Worm (Caenorhabditis elegans) whole organism, L4 larva: ENCODE data around the gene snt-7.

Experiments
- F10B5.3 ChIP-seq: sonication (generic microtip); optimal IDR thresholded peaks from 2 replicates; lab custom pipeline; 2016; ENCODE audit warnings: mild to moderate bottlenecking, missing genetic modification characterization, missing compliant biosample characterization
- F44E2.7 ChIP-seq: fragments of 200-800 bp; sonication (Bioruptor generic); IDR thresholded peaks from 2 replicates; pipeline ENCODE4 v2.1.2; 2022; ENCODE audit warnings: missing genetic modification characterization, missing compliant biosample characterization
- F49E8.2 ChIP-seq: sonication (generic microtip); optimal IDR thresholded peaks from 2 replicates; lab custom pipeline; 2016; ENCODE audit warnings: missing compliant biosample characterization, mild to moderate bottlenecking, missing genetic modification characterization, borderline replicate concordance
- T20F7.1 ChIP-seq: fragments of 200-800 bp; sonication (Bioruptor generic); optimal IDR thresholded peaks from 2 replicates; lab custom pipeline; 2018; ENCODE audit warnings: mild to moderate bottlenecking, missing genetic modification characterization, missing compliant biosample characterization
- T26A8.4 ChIP-seq: fragments of 200-800 bp; sonication (Bioruptor generic); IDR thresholded peaks from 2 replicates; pipeline ENCODE4 v1.3.6; 2022; ENCODE audit warnings: missing genetic modification characterization, missing compliant biosample characterization
- Y105C5A.15 ChIP-seq: fragments of 200-800 bp; sonication (Bioruptor generic); IDR thresholded peaks from 2 replicates; pipeline ENCODE4 v1.3.6; 2022; ENCODE audit warnings: missing genetic modification characterization, missing compliant biosample characterization
- Y48G9A.11 ChIP-seq: fragments of 200-800 bp; sonication (Bioruptor generic); IDR thresholded peaks from 2 replicates; pipeline ENCODE4 v1.3.6; 2022; ENCODE audit warnings: missing genetic modification reagents, missing genetic modification characterization, missing compliant biosample characterization
- Y75B8A.6 ChIP-seq: fragments of 200-800 bp; sonication (Bioruptor generic); IDR thresholded peaks from 2 replicates; pipeline ENCODE4 v1.3.6; 2022; ENCODE audit warnings: missing genetic modification reagents, missing genetic modification characterization, missing compliant biosample characterization
- aha-1 ChIP-seq: fragments of 150-350 bp; peaks from one replicate; lab custom pipeline; 2014; ENCODE audit warnings: missing biosample characterization, missing genetic modification characterization
- aly-2 ChIP-seq: sonication (generic microtip); optimal IDR thresholded peaks from 2 replicates; lab custom pipeline; 2018; ENCODE audit warnings: missing biosample characterization, missing genetic modification characterization
- attf-4 ChIP-seq: sonication (generic microtip); optimal IDR thresholded peaks from 3 replicates; lab custom pipeline; 2017; ENCODE audit warnings: missing biosample characterization, missing genetic modification characterization
- ceh-20 ChIP-seq: fragments of 200-800 bp; sonication (Bioruptor generic); IDR thresholded peaks from 2 replicates; pipeline ENCODE4 v1.3.6; 2022; ENCODE audit warnings: missing genetic modification reagents, missing genetic modification characterization, missing compliant biosample characterization
- ceh-28 ChIP-seq: fragments of 150-350 bp; optimal IDR thresholded peaks from 2 replicates; lab custom pipeline; 2014; ENCODE audit warnings: missing biosample characterization, missing genetic modification reagents, missing genetic modification characterization
- ceh-32 ChIP-seq: sonication (generic microtip); optimal IDR thresholded peaks from 2 replicates; lab custom pipeline; 2016; ENCODE audit warnings: mild to moderate bottlenecking, missing genetic modification characterization, missing compliant biosample characterization; ENCODE audit not compliant: poor library complexity
- ceh-44 ChIP-seq: fragments of 200-800 bp; sonication (Bioruptor generic); IDR thresholded peaks from 2 replicates; pipeline ENCODE4 v1.3.6; 2022; ENCODE audit warnings: missing genetic modification reagents, missing genetic modification characterization, missing compliant biosample characterization
- ceh-62 ChIP-seq: sonication (generic microtip); optimal IDR thresholded peaks from 2 replicates; lab custom pipeline; 2017; ENCODE audit warnings: missing biosample characterization, missing genetic modification characterization
- ceh-82 ChIP-seq: sonication (generic microtip); optimal IDR thresholded peaks from 2 replicates; lab custom pipeline; 2017; ENCODE audit warnings: missing biosample characterization, missing genetic modification characterization
- ctbp-1 ChIP-seq: fragments of 200-800 bp; sonication (Bioruptor generic); IDR thresholded peaks from 2 replicates; pipeline ENCODE4 v1.3.6; 2022; ENCODE audit warnings: missing genetic modification reagents, missing genetic modification characterization, missing compliant biosample characterization
- daf-8 ChIP-seq: fragments of 200-800 bp; sonication (Bioruptor generic); IDR thresholded peaks from 2 replicates; pipeline ENCODE4 v1.3.6; 2022; ENCODE audit warnings: missing genetic modification characterization, missing compliant biosample characterization
- dmd-8 ChIP-seq: fragments of 200-800 bp; sonication (Bioruptor generic); IDR thresholded peaks from 2 replicates; pipeline ENCODE4 v1.3.6; 2022; ENCODE audit warnings: missing genetic modification characterization, missing compliant biosample characterization
- egl-27 ChIP-seq: sonication (generic microtip); optimal IDR thresholded peaks from 3 replicates; lab custom pipeline; 2017; ENCODE audit warnings: missing biosample characterization, missing genetic modification reagents, missing genetic modification characterization
- egl-43 ChIP-seq: fragments of 200-800 bp; sonication (Bioruptor generic); IDR thresholded peaks from 2 replicates; pipeline ENCODE4 v1.3.6; 2022; ENCODE audit warnings: missing genetic modification reagents, missing genetic modification characterization, missing compliant biosample characterization
- fos-1 ChIP-seq: fragments of 150-350 bp; optimal IDR thresholded peaks from 2 replicates; lab custom pipeline; 2014; ENCODE audit warnings: missing biosample characterization, missing genetic modification characterization
- gei-8 ChIP-seq: fragments of 200-800 bp; sonication (Bioruptor generic); optimal IDR thresholded peaks from 2 replicates; lab custom pipeline; 2018; ENCODE audit warnings: mild to moderate bottlenecking, missing genetic modification characterization, missing compliant biosample characterization
- hlh-30 ChIP-seq: sonication (generic microtip); optimal IDR thresholded peaks from 2 replicates; lab custom pipeline; 2017; ENCODE audit warnings: antibody characterized with exemption, mild to moderate bottlenecking, missing genetic modification characterization, missing compliant biosample characterization; ENCODE audit not compliant: insufficient read depth
- jun-1 ChIP-seq: fragments of 150-350 bp; optimal IDR thresholded peaks from 2 replicates; lab custom pipeline; 2014; ENCODE audit warnings: missing biosample characterization, missing genetic modification reagents, missing genetic modification characterization
- lin-13 ChIP-seq: fragments of 150-350 bp; optimal IDR thresholded peaks from 2 replicates; lab custom pipeline; 2014; ENCODE audit warnings: missing biosample characterization, missing genetic modification reagents, missing genetic modification characterization
- lin-15B ChIP-seq: fragments of 150-350 bp; sonication (generic microtip); optimal IDR thresholded peaks from 3 replicates; lab custom pipeline; 2014; ENCODE audit warnings: missing biosample characterization, missing genetic modification characterization
- lin-38 ChIP-seq: fragments of 200-800 bp; sonication (Bioruptor generic); IDR thresholded peaks from 2 replicates; pipeline ENCODE4 v1.3.6; 2022; ENCODE audit warnings: missing genetic modification reagents, missing genetic modification characterization, missing compliant biosample characterization
- lin-39 ChIP-seq: fragments of 150-350 bp; optimal IDR thresholded peaks from 2 replicates; lab custom pipeline; 2014; ENCODE audit warnings: missing biosample characterization, missing genetic modification reagents, missing genetic modification characterization
- madf-5 ChIP-seq, 2 experiments: fragments of 200-800 bp; sonication (Bioruptor generic); IDR thresholded peaks; 2 replicates each; pipeline ENCODE4 v1.3.6; 2022; ENCODE audit warnings: missing compliant biosample characterization in 2 of 2, missing genetic modification characterization in 2 of 2
- madf-9 ChIP-seq: fragments of 200-800 bp; sonication (Bioruptor generic); conservative IDR thresholded peaks from 2 replicates; pipeline ENCODE4 v1.3.6; 2022; ENCODE audit warnings: missing genetic modification reagents, missing genetic modification characterization, missing compliant biosample characterization
- mdt-29 ChIP-seq: fragments of 200-800 bp; sonication (Bioruptor generic); IDR thresholded peaks from 2 replicates; pipeline ENCODE4 v1.3.6; 2022; ENCODE audit warnings: missing genetic modification reagents, missing genetic modification characterization, missing compliant biosample characterization
- mep-1 ChIP-seq: fragments of 150-350 bp; sonication (generic microtip); optimal IDR thresholded peaks from 3 replicates; lab custom pipeline; 2014; ENCODE audit warnings: missing biosample characterization, missing genetic modification characterization
- mes-2 ChIP-seq: sonication (generic microtip); optimal IDR thresholded peaks from 2 replicates; lab custom pipeline; 2016; ENCODE audit warnings: missing genotype, mild to moderate bottlenecking, missing genetic modification characterization, missing compliant biosample characterization; ENCODE audit not compliant: poor library complexity, severe bottlenecking
- mxl-2 ChIP-seq: fragments of 200-800 bp; sonication (Bioruptor generic); conservative IDR thresholded peaks from 2 replicates; pipeline ENCODE4 v1.3.6; 2022; ENCODE audit warnings: missing genetic modification reagents, missing genetic modification characterization, missing compliant biosample characterization
- mxl-3 ChIP-seq: fragments of 200-800 bp; sonication (Bioruptor generic); optimal IDR thresholded peaks from 2 replicates; lab custom pipeline; 2018; ENCODE audit warnings: mild to moderate bottlenecking, missing genetic modification characterization, missing compliant biosample characterization
- nhr-10 ChIP-seq: fragments of 150-350 bp; optimal IDR thresholded peaks from 2 replicates; lab custom pipeline; 2014; ENCODE audit warnings: missing biosample characterization, missing genetic modification characterization
- nhr-102 ChIP-seq: sonication (generic microtip); optimal IDR thresholded peaks from 2 replicates; lab custom pipeline; 2016; ENCODE audit warnings: mild to moderate bottlenecking, missing genetic modification characterization, moderate library complexity, missing compliant biosample characterization
- nhr-111 ChIP-seq: fragments of 200-800 bp; sonication (Bioruptor generic); optimal IDR thresholded peaks from 2 replicates; lab custom pipeline; 2018; ENCODE audit warnings: mild to moderate bottlenecking, missing genetic modification characterization, missing compliant biosample characterization
- nhr-28 ChIP-seq: fragments of 150-350 bp; optimal IDR thresholded peaks from 2 replicates; lab custom pipeline; 2014; ENCODE audit warnings: missing biosample characterization, missing genetic modification characterization
- nhr-6 ChIP-seq: fragments of 150-350 bp; optimal IDR thresholded peaks from 2 replicates; lab custom pipeline; 2014; ENCODE audit warnings: missing biosample characterization, missing genetic modification characterization
- pqm-1 ChIP-seq: sonication (generic microtip); optimal IDR thresholded peaks from 2 replicates; lab custom pipeline; 2017; ENCODE audit warnings: missing biosample characterization, missing genetic modification characterization
- set-16 ChIP-seq: fragments of 200-800 bp; sonication (Bioruptor generic); IDR thresholded peaks from 2 replicates; pipeline ENCODE4 v1.3.6; 2022; ENCODE audit warnings: missing genetic modification reagents, missing genetic modification characterization, missing compliant biosample characterization
- snpc-4 ChIP-seq: fragments of 150-350 bp; optimal IDR thresholded peaks from 2 replicates; lab custom pipeline; 2014; ENCODE audit warnings: missing biosample characterization, missing genetic modification characterization
- spr-1 ChIP-seq: sonication (generic microtip); optimal IDR thresholded peaks from 2 replicates; lab custom pipeline; 2016; ENCODE audit warnings: mild to moderate bottlenecking, missing genetic modification characterization, missing compliant biosample characterization
- unc-39 ChIP-seq: sonication (generic microtip); optimal IDR thresholded peaks from 2 replicates; lab custom pipeline; 2017; ENCODE audit warnings: missing biosample characterization, missing genetic modification characterization
- vab-7 ChIP-seq: fragments of 200-800 bp; sonication (Bioruptor generic); IDR thresholded peaks from 2 replicates; pipeline ENCODE4 v1.3.6; 2022; ENCODE audit warnings: missing genetic modification reagents, missing genetic modification characterization, missing compliant biosample characterization
- zip-11 ChIP-seq: fragments of 200-800 bp; sonication (Bioruptor generic); IDR thresholded peaks from 2 replicates; pipeline ENCODE4 v1.3.6; 2022; ENCODE audit warnings: missing genetic modification characterization, missing compliant biosample characterization
- ztf-11 ChIP-seq: fragments of 150-350 bp; optimal IDR thresholded peaks from 2 replicates; lab custom pipeline; 2014; ENCODE audit warnings: missing biosample characterization, missing genetic modification characterization

snt-7 gene

ce11 chrX:15188510-15188909 lies 10.4 kb downstream of the snt-7 start:
- TF ChIP-seq nhr-111 (GFP tag; lab: Kevin White, UChicago) (no peak), ceh-62 (tag; lab: Kevin White, UChicago) (no peak), ceh-28 (tag; lab: Kevin White, UChicago) (no peak), mxl-2 (GFP tag; lab: Robert Waterston, UW) (no peak), zip-11 (no peak), lin-38 (GFP tag; lab: Robert Waterston, UW) (no peak), gei-8 (GFP tag; lab: Kevin White, UChicago) (no peak), nhr-6 (tag; lab: Kevin White, UChicago) (no peak), hlh-30 (tag; lab: Kevin White, UChicago) (no peak), unc-39 (tag; lab: Kevin White, UChicago) (no peak), F49E8.2 (no peak), egl-43 (GFP tag; lab: Robert Waterston, UW) (no peak), lin-15B (tag; lab: Kevin White, UChicago) (no peak), madf-5 (GFP tag; IDR thresholded peaks at IDR 0.05; lab: Robert Waterston, UW) (no peak), T26A8.4 (no peak), attf-4 (tag; lab: Kevin White, UChicago) (no peak), nhr-10 (tag; lab: Kevin White, UChicago) (no peak), jun-1 (tag; lab: Kevin White, UChicago) (no peak), dmd-8 (GFP tag; lab: Robert Waterston, UW) (no peak), T20F7.1 (GFP tag; lab: Kevin White, UChicago) (no peak)

ce11 chrX:15181454-15181853 lies 17.5 kb downstream of the snt-7 start, which contains the start of gene pkhm-2:
Gene pkhm-2, minus strand, starts transcription at chrX:15181465.
- TF ChIP-seq madf-9 (peak; percentile 78), ceh-62 (tag; lab: Kevin White, UChicago) (no peak), nhr-111 (GFP tag; lab: Kevin White, UChicago) (peak; percentile 8), nhr-102 (tag; lab: Kevin White, UChicago) (peak; percentile 95), aly-2 (tag; lab: Kevin White, UChicago) (no peak), ceh-28 (tag; lab: Kevin White, UChicago) (no peak), mdt-29 (GFP tag; lab: Robert Waterston, UW) (peak; percentile 63), set-16 (GFP tag; lab: Robert Waterston, UW) (peak; percentile 51; the same call in 1 of the 2 replicates), lin-13 (GFP tag; lab: Kevin White, UChicago) (peak; percentile 90), ceh-20 (GFP tag; lab: Robert Waterston, UW) (peak; percentile 84), Y105C5A.15 (GFP tag; lab: Robert Waterston, UW) (no peak), egl-27 (no peak), lin-39 (no peak), F10B5.3 (tag; lab: Kevin White, UChicago) (peak; percentile 84), hlh-30 (tag; lab: Kevin White, UChicago) (peak; percentile 91), lin-15B (tag; lab: Kevin White, UChicago) (no peak), nhr-6 (tag; lab: Kevin White, UChicago) (peak; percentile 97), mes-2 (tag; lab: Kevin White, UChicago) (peak; percentile 93), T26A8.4 (peak; percentile 93), ceh-32 (peak; percentile 34), snpc-4 (peak; percentile 44), mxl-3 (GFP tag; lab: Kevin White, UChicago) (peak; percentile 95), fos-1 (tag; lab: Kevin White, UChicago) (no peak), pqm-1 (peak; percentile 10), vab-7 (GFP tag; lab: Robert Waterston, UW) (peak; percentile 45; the same call in 1 of the 2 replicates), ctbp-1 (GFP tag; lab: Robert Waterston, UW) (peak; percentile 78), F44E2.7 (GFP tag; lab: Robert Waterston, UW) (peak; percentile 66; the same call in 1 of the 2 replicates), ceh-44 (GFP tag; lab: Robert Waterston, UW) (no peak), Y75B8A.6 (GFP tag; lab: Robert Waterston, UW) (no peak), mep-1 (tag; lab: Kevin White, UChicago) (peak; percentile 96), ztf-11 (tag; lab: Kevin White, UChicago) (no peak), aha-1 (tag; lab: Kevin White, UChicago) (peak; percentile 99), daf-8 (GFP tag; lab: Robert Waterston, UW) (no peak), ceh-82 (no peak), nhr-28 (tag; lab: Kevin White, UChicago) (peak; percentile 82), spr-1 (tag; lab: Kevin White, UChicago) (peak; percentile 90), lin-38 (GFP tag; lab: Robert Waterston, UW) (peak; percentile 83), Y48G9A.11 (GFP tag; lab: Robert Waterston, UW) (no peak)
